Worm (Caenorhabditis elegans) whole organism, early embryonic: ENCODE data around the gene B0212.3.

Experiments
- F13C5.2 ChIP-seq: sonication (generic microtip); optimal IDR thresholded peaks from 2 replicates; lab custom pipeline; 2017; ENCODE audit warnings: mild to moderate bottlenecking, missing genetic modification characterization, inconsistent platforms, missing compliant biosample characterization
- ama-1 ChIP-seq: fragments of 150-350 bp; optimal IDR thresholded peaks from 2 replicates; lab custom pipeline; 2014
- ceh-13 ChIP-seq: fragments of 200-800 bp; sonication (Bioruptor generic); optimal IDR thresholded peaks from 2 replicates; lab custom pipeline; 2018; ENCODE audit warnings: mild to moderate bottlenecking, missing genetic modification characterization, missing compliant biosample characterization
- ets-7 ChIP-seq: sonication (generic microtip); optimal IDR thresholded peaks from 2 replicates; lab custom pipeline; 2016; ENCODE audit warnings: missing genotype, missing genetic modification characterization, missing compliant biosample characterization
- flt-1 ChIP-seq: fragments of 200-800 bp; sonication (Bioruptor generic); IDR thresholded peaks from 2 replicates; pipeline ENCODE4 v1.3.6; 2022; ENCODE audit warnings: missing genetic modification characterization, missing compliant biosample characterization
- hmbx-1 ChIP-seq: sonication (generic microtip); optimal IDR thresholded peaks from 2 replicates; lab custom pipeline; 2016; ENCODE audit warnings: mild to moderate bottlenecking, missing genetic modification characterization, missing compliant biosample characterization
- hmg-4 ChIP-seq: fragments of 200-800 bp; sonication (Bioruptor generic); optimal IDR thresholded peaks from 2 replicates; lab custom pipeline; 2018; ENCODE audit warnings: mild to moderate bottlenecking, missing genetic modification characterization, missing compliant biosample characterization
- hnd-1 ChIP-seq: sonication (generic microtip); optimal IDR thresholded peaks from 2 replicates; lab custom pipeline; 2016; ENCODE audit warnings: missing genetic modification characterization, missing compliant biosample characterization
- tbx-11 ChIP-seq: fragments of 200-800 bp; sonication (Bioruptor generic); IDR thresholded peaks from 2 replicates; pipeline ENCODE4 v1.3.6; 2022; ENCODE audit warnings: missing genetic modification characterization, missing compliant biosample characterization

- TF ChIP-seq ama-1 (lab: Kevin White, UChicago) (no peak), flt-1 (GFP tag; lab: Robert Waterston, UW) (no peak), ceh-13 (GFP tag; lab: Kevin White, UChicago) (no peak), ets-7 (no peak), F13C5.2 (no peak), tbx-11 (GFP tag; lab: Robert Waterston, UW) (no peak), hnd-1 (tag; lab: Kevin White, UChicago) (no peak), hmg-4 (GFP tag; lab: Kevin White, UChicago) (no peak), hmbx-1 (tag; lab: Kevin White, UChicago) (no peak)
Measured at ce11 chrIV:3514467-3514866, 25.5 kb upstream of the B0212.3 start, which contains the start of gene tsg-101.
